Worm (Caenorhabditis elegans) whole organism, L4 larva: ENCODE results near the gene clec-228.

Experiments used
- egl-43 ChIP-seq: fragments of 200-800 bp; sonication (Bioruptor generic); IDR thresholded peaks from 2 replicates; pipeline ENCODE4 v1.3.6; 2022; ENCODE audit warnings: missing genetic modification reagents, missing genetic modification characterization, missing compliant biosample characterization
- pqm-1 ChIP-seq: sonication (generic microtip); optimal IDR thresholded peaks from 2 replicates; lab custom pipeline; 2017; ENCODE audit warnings: missing biosample characterization, missing genetic modification characterization

ce11 chrV:15323417-15323816 is 15.8 kb downstream of the clec-228 start:
- TF ChIP-seq egl-43 (no peak), pqm-1 (tag; lab: Kevin White, UChicago) (peak; percentile 74)
